Worm (Caenorhabditis elegans): ENCODE measurements around the gene cpg-4.
A peak's percentile ranks its signal among the peaks of the same experiment; 100 is the strongest.

cpg-4 gene

DNA sequence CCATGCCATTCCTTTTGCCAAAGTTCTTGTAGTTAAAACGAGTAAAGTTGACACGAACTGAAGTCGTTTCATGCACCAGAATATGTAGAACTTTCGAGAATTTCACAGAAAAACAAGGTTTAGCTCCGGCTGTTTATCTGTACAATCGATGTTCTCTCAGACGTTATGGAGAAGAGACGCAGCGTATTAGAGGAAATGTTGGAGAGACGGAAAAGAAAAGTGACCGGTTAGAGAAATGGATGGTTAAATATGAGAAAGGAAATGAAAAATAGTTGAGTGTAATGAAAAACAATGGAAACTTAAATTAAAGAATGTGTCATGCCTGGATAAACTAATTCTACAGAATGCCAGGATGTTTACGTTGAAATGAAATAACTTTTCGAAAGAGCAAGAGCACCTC, 32.5 kb upstream of the cpg-4 start, which contains the start of gene pcm-1:
Gene pcm-1 (minus strand): TSS at position 187 of the 400 bp plus-strand sequence.
- TF ChIP-seq nhr-129 (tag; optimal IDR thresholded peaks at IDR 0.05), result peak; percentile 59
- no peak for TF ChIP-seq mab-5 (tag; optimal IDR thresholded peaks at IDR 0.05)
- no peak for TF ChIP-seq blmp-1 (tag; optimal IDR thresholded peaks at IDR 0.05; ENCODE audit: insufficient read depth)
- peak; percentile 31 for TF ChIP-seq gmeb-1 (tag; optimal IDR thresholded peaks at IDR 0.05)
- no peak for TF ChIP-seq ceh-82 (tag; optimal IDR thresholded peaks at IDR 0.05)
- no peak for TF ChIP-seq ztf-1 (GFP tag; conservative IDR thresholded peaks at IDR 0.05)
- no peak for TF ChIP-seq lin-13 (GFP tag; optimal IDR thresholded peaks at IDR 0.05)
- peak; percentile 20 for TF ChIP-seq sma-9 (GFP tag; optimal IDR thresholded peaks at IDR 0.05)
- no peak for TF ChIP-seq sma-9 (tag; optimal IDR thresholded peaks at IDR 0.05)
- no peak for TF ChIP-seq skn-1 (tag; optimal IDR thresholded peaks at IDR 0.05)
- TF ChIP-seq lsy-2 (tag; optimal IDR thresholded peaks at IDR 0.05), result peak in 1 of 2 experiments; percentile 58
- peak; percentile 58 for TF ChIP-seq unc-55 (GFP tag; optimal IDR thresholded peaks at IDR 0.05)
- TF ChIP-seq crh-2 (tag; optimal IDR thresholded peaks at IDR 0.05), result peak; percentile 44
- TF ChIP-seq C34F6.9 (tag; optimal IDR thresholded peaks at IDR 0.05), result peak; percentile 68
- peak; percentile 66 for TF ChIP-seq F13H6.1 (tag; optimal IDR thresholded peaks at IDR 0.05)
- peak; percentile 69 for TF ChIP-seq ama-1 (optimal IDR thresholded peaks at IDR 0.05)
- no peak for TF ChIP-seq sem-4 (tag; optimal IDR thresholded peaks at IDR 0.05)
- TF ChIP-seq alr-1 (tag; optimal IDR thresholded peaks at IDR 0.05), result no peak
- TF ChIP-seq lin-11 (tag; optimal IDR thresholded peaks at IDR 0.05), result no peak
- no peak for TF ChIP-seq snpc-4 (tag; optimal IDR thresholded peaks at IDR 0.05)

DNA sequence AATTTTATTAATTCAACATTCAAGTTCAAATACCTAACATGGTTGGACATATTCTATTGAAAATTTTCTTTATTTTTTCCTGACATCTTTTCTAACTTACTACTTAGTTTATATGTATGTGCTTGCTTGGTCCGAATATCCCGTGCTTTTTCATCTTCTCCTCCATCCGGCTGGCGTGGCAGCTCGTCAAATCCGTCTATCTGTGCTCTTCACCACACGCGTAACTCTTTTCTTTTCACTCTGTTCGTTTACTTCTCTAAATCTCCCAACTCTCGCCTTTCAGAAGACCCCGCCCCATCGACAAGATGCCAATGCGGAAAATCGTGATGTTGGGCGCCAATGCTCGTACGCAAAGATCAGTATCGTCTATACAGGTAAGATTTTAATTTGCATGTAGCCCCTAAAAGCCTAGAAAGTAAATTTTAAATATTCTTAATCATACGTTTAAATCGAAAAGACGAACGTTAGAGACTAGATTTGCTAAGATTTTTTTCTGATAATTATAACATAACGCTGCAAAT, 31.5 kb upstream of the cpg-4 start:
- peak; percentile 21 for TF ChIP-seq zag-1 (tag; optimal IDR thresholded peaks at IDR 0.05)
- TF ChIP-seq ZK546.5 (tag; optimal IDR thresholded peaks at IDR 0.05), result no peak
- TF ChIP-seq mbf-1 (tag; optimal IDR thresholded peaks at IDR 0.05), result no peak
- peak; percentile 13 for TF ChIP-seq F13H6.1 (tag; optimal IDR thresholded peaks at IDR 0.05)
- peak; percentile 52 for TF ChIP-seq crh-2 (tag; optimal IDR thresholded peaks at IDR 0.05)
- TF ChIP-seq lin-11 (tag; optimal IDR thresholded peaks at IDR 0.05), result no peak
- peak; percentile 23 for TF ChIP-seq unc-55 (GFP tag; optimal IDR thresholded peaks at IDR 0.05)
- peak; percentile 58 for TF ChIP-seq C34F6.9 (tag; optimal IDR thresholded peaks at IDR 0.05)
- peak; percentile 22 for TF ChIP-seq sma-9 (GFP tag; optimal IDR thresholded peaks at IDR 0.05)
- no peak for TF ChIP-seq sma-9 (tag; optimal IDR thresholded peaks at IDR 0.05)
- TF ChIP-seq fos-1 (tag; optimal IDR thresholded peaks at IDR 0.05), result no peak
- no peak for TF ChIP-seq gmeb-1 (tag; optimal IDR thresholded peaks at IDR 0.05)
- TF ChIP-seq ceh-82 (tag; optimal IDR thresholded peaks at IDR 0.05), result no peak
- no peak for TF ChIP-seq ceh-16 (tag; optimal IDR thresholded peaks at IDR 0.05)
- peak in 1 of 2 experiments; percentile 21 for TF ChIP-seq lsy-2 (tag; optimal IDR thresholded peaks at IDR 0.05)

DNA sequence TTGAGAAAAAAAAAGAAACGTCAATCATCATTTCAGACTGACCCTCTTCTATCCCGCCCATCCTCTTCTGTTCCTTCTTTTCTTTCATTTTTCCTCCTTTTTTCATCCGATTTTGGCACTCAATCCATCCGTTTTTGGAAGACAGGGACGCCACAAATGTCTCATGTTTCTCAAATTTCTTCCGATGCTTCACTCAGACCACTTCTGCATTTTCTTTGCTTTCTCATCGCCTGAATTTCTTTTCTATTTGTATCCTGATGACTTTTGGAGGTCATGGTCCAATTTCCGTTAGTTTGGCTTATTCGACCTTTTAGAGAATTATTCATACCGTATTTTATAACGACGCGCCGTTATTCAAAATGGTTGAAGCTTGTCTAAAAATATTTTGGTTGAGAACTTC, 23.6 kb upstream of the cpg-4 start:
- TF ChIP-seq snpc-4 (tag; optimal IDR thresholded peaks at IDR 0.05) (no peak), nhr-10 (tag; optimal IDR thresholded peaks at IDR 0.05) (no peak), ztf-1 (GFP tag; conservative IDR thresholded peaks at IDR 0.05) (no peak), unc-39 (tag; optimal IDR thresholded peaks at IDR 0.05) (no peak), R02D3.7 (tag; optimal IDR thresholded peaks at IDR 0.05) (no peak), nhr-129 (tag; optimal IDR thresholded peaks at IDR 0.05) (no peak), mab-5 (tag; optimal IDR thresholded peaks at IDR 0.05) (no peak), crh-2 (tag; optimal IDR thresholded peaks at IDR 0.05) (no peak), peb-1 (tag; optimal IDR thresholded peaks at IDR 0.05) (no peak), F13H6.1 (tag; optimal IDR thresholded peaks at IDR 0.05) (no peak), ZK546.5 (tag; optimal IDR thresholded peaks at IDR 0.05) (no peak), ceh-16 (tag; optimal IDR thresholded peaks at IDR 0.05) (no peak), ceh-82 (tag; optimal IDR thresholded peaks at IDR 0.05) (no peak), unc-62 (GFP tag; optimal IDR thresholded peaks at IDR 0.05) (no peak), zag-1 (tag; optimal IDR thresholded peaks at IDR 0.05) (no peak), nhr-12 (tag; optimal IDR thresholded peaks at IDR 0.05) (no peak), ztf-11 (tag; optimal IDR thresholded peaks at IDR 0.05) (no peak)

DNA sequence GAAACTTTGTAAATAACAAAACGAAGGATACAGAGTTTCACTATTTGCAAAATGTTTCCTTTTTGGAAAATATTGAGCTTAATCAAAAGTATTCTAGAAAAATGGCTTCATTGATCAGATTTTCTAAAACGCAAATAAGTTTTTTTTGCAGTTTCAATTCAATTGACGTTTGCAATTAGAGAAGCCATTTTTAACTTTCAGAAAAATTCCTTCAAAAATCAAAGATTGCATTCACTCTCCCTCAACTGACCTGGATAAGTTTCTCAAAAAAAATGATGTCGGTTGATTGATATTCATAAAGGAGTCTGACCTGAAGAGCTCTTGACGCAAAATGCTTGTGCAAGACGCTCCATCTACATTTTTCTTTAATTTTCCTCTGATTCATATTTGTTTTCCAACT, 22.5 kb upstream of the cpg-4 start:
- TF ChIP-seq unc-55 (GFP tag; optimal IDR thresholded peaks at IDR 0.05) (no peak), mab-5 (tag; optimal IDR thresholded peaks at IDR 0.05) (no peak), nhr-25 (tag; optimal IDR thresholded peaks at IDR 0.05) (no peak), blmp-1 (tag; optimal IDR thresholded peaks at IDR 0.05; ENCODE audit: insufficient read depth) (no peak), elt-1 (tag; optimal IDR thresholded peaks at IDR 0.05) (no peak), aly-2 (tag; optimal IDR thresholded peaks at IDR 0.05) (no peak), unc-62 (GFP tag; optimal IDR thresholded peaks at IDR 0.05) (no peak), nhr-6 (tag; optimal IDR thresholded peaks at IDR 0.05) (no peak), C34F6.9 (tag; optimal IDR thresholded peaks at IDR 0.05) (no peak), nhr-10 (tag; optimal IDR thresholded peaks at IDR 0.05) (no peak), F13H6.1 (tag; optimal IDR thresholded peaks at IDR 0.05) (no peak), dmd-4 (tag; optimal IDR thresholded peaks at IDR 0.05) (no peak), lin-11 (tag; optimal IDR thresholded peaks at IDR 0.05) (no peak), nhr-129 (tag; optimal IDR thresholded peaks at IDR 0.05) (no peak), nhr-12 (tag; optimal IDR thresholded peaks at IDR 0.05) (no peak), ztf-4 (tag; optimal IDR thresholded peaks at IDR 0.05) (no peak), lin-39 (tag; optimal IDR thresholded peaks at IDR 0.05) (no peak), sem-4 (tag; optimal IDR thresholded peaks at IDR 0.05) (no peak), elt-3 (tag; optimal IDR thresholded peaks at IDR 0.05) (no peak), peb-1 (tag; optimal IDR thresholded peaks at IDR 0.05) (no peak)

All from whole organism, L2 larva.